Worm (Caenorhabditis elegans) whole organism, L1 larva: ENCODE data around the gene Y50D4B.2.

ENCODE experiments used
- C04F5.9 ChIP-seq: sonication (generic microtip); optimal IDR thresholded peaks from 2 replicates; lab custom pipeline; 2016; ENCODE audit warnings: missing genetic modification characterization, missing compliant biosample characterization
- C34B4.2 ChIP-seq: sonication (generic microtip); optimal IDR thresholded peaks from 2 replicates; lab custom pipeline; 2017; ENCODE audit warnings: mild to moderate bottlenecking, missing genetic modification characterization, missing compliant biosample characterization
- F16B12.6 ChIP-seq: fragments of 150-350 bp; optimal IDR thresholded peaks from 2 replicates; lab custom pipeline; 2014; ENCODE audit warnings: missing biosample characterization, missing genetic modification characterization
- aha-1 ChIP-seq: fragments of 150-350 bp; optimal IDR thresholded peaks from 2 replicates; lab custom pipeline; 2014; ENCODE audit warnings: missing biosample characterization, missing genetic modification characterization
- alr-1 ChIP-seq: fragments of 200-800 bp; sonication (Bioruptor generic); optimal IDR thresholded peaks from 2 replicates; lab custom pipeline; 2018; ENCODE audit warnings: borderline replicate concordance, mild to moderate bottlenecking, missing genetic modification characterization, missing compliant biosample characterization
- ama-1 ChIP-seq: fragments of 150-350 bp; optimal IDR thresholded peaks from 2 replicates; lab custom pipeline; 2014
- blmp-1 ChIP-seq: fragments of 150-350 bp; optimal IDR thresholded peaks from 2 replicates; lab custom pipeline; 2014; ENCODE audit warnings: missing biosample characterization, missing genetic modification characterization
- ceh-8 ChIP-seq: fragments of 200-800 bp; sonication (Bioruptor generic); optimal IDR thresholded peaks from 2 replicates; lab custom pipeline; 2018; ENCODE audit warnings: mild to moderate bottlenecking, missing genetic modification characterization, moderate library complexity, missing compliant biosample characterization
- ceh-82 ChIP-seq, 3 experiments: fragments of 150-350 bp in 1 of 3; sonication (generic microtip) in 2 of 3; optimal IDR thresholded peaks; 2 replicates each; lab custom pipeline; 2014 to 2017; ENCODE audit warnings: missing biosample characterization in 3 of 3, missing genetic modification characterization in 3 of 3
- ceh-90 ChIP-seq: sonication (generic microtip); optimal IDR thresholded peaks from 2 replicates; lab custom pipeline; 2016; ENCODE audit warnings: missing genetic modification characterization, missing compliant biosample characterization
- ces-1 ChIP-seq: fragments of 150-350 bp; optimal IDR thresholded peaks from 2 replicates; lab custom pipeline; 2014; ENCODE audit warnings: missing biosample characterization, missing genetic modification reagents, missing genetic modification characterization
- dpl-1 ChIP-seq, 3 experiments: fragments of 150-350 bp in 2 of 3; sonication (generic microtip) in 1 of 3; optimal IDR thresholded peaks; 2 replicates each; lab custom pipeline; 2014 to 2017; ENCODE audit warnings: missing biosample characterization in 3 of 3, missing genetic modification characterization in 3 of 3, missing genetic modification reagents in 3 of 3
- dsc-1 ChIP-seq: sonication (generic microtip); optimal IDR thresholded peaks from 2 replicates; lab custom pipeline; 2016; ENCODE audit warnings: mild to moderate bottlenecking, missing genetic modification characterization, missing compliant biosample characterization
- egl-13 ChIP-seq: sonication (generic microtip); optimal IDR thresholded peaks from 2 replicates; lab custom pipeline; 2016; ENCODE audit warnings: missing genotype, missing genetic modification reagents, missing genetic modification characterization, missing compliant biosample characterization
- ets-5 ChIP-seq: fragments of 200-800 bp; sonication (Bioruptor generic); IDR thresholded peaks from 2 replicates; pipeline ENCODE4 v1.3.6; 2022; ENCODE audit warnings: missing genetic modification characterization, missing compliant biosample characterization
- grh-1 ChIP-seq: fragments of 200-800 bp; sonication (Bioruptor generic); IDR thresholded peaks from 2 replicates; pipeline ENCODE4 v1.3.6; 2022; ENCODE audit warnings: missing genetic modification reagents, missing genetic modification characterization, missing compliant biosample characterization
- hlh-4 ChIP-seq: sonication (generic microtip); optimal IDR thresholded peaks from 2 replicates; lab custom pipeline; 2016; ENCODE audit warnings: mild to moderate bottlenecking, missing genetic modification characterization, missing compliant biosample characterization
- hpl-2 ChIP-seq: fragments of 150-350 bp; optimal IDR thresholded peaks from 2 replicates; lab custom pipeline; 2014; ENCODE audit warnings: missing biosample characterization, missing genetic modification reagents, missing genetic modification characterization
- isw-1 ChIP-seq: fragments of 200-800 bp; sonication (Bioruptor generic); IDR thresholded peaks from 2 replicates; pipeline ENCODE4 v1.3.6; 2022; ENCODE audit warnings: missing genetic modification characterization, missing compliant biosample characterization
- lin-13 ChIP-seq: fragments of 150-350 bp; optimal IDR thresholded peaks from 2 replicates; lab custom pipeline; 2014; ENCODE audit warnings: missing biosample characterization, missing genetic modification reagents, missing genetic modification characterization
- lin-14 ChIP-seq: fragments of 200-800 bp; sonication (Bioruptor generic); optimal IDR thresholded peaks from 2 replicates; lab custom pipeline; 2018; ENCODE audit warnings: mild to moderate bottlenecking, missing genetic modification characterization, moderate library complexity, missing compliant biosample characterization
- lin-15B ChIP-seq: fragments of 150-350 bp; sonication (generic microtip); optimal IDR thresholded peaks from 3 replicates; lab custom pipeline; 2014; ENCODE audit warnings: missing biosample characterization, missing genetic modification characterization
- lin-35 ChIP-seq, 2 experiments: fragments of 150-350 bp; optimal IDR thresholded peaks; 2 replicates each; lab custom pipeline; 2014; ENCODE audit warnings: missing biosample characterization in 2 of 2, missing genetic modification characterization in 2 of 2, missing genetic modification reagents in 2 of 2
- lin-39 ChIP-seq: fragments of 150-350 bp; optimal IDR thresholded peaks from 2 replicates; lab custom pipeline; 2014; ENCODE audit warnings: missing biosample characterization, missing genetic modification reagents, missing genetic modification characterization
- lir-3 ChIP-seq: sonication (generic microtip); optimal IDR thresholded peaks from 2 replicates; lab custom pipeline; 2016; ENCODE audit warnings: mild to moderate bottlenecking, missing genetic modification characterization, moderate library complexity, missing compliant biosample characterization; ENCODE audit not compliant: poor library complexity
- nhr-19 ChIP-seq: fragments of 200-800 bp; sonication (Bioruptor generic); conservative IDR thresholded peaks from 2 replicates; pipeline ENCODE4 v1.3.6; 2022; ENCODE audit warnings: missing genetic modification characterization, missing compliant biosample characterization
- nhr-20 ChIP-seq: sonication (generic microtip); optimal IDR thresholded peaks from 2 replicates; lab custom pipeline; 2016; ENCODE audit warnings: mild to moderate bottlenecking, missing genetic modification characterization, missing compliant biosample characterization
- nhr-71 ChIP-seq: sonication (generic microtip); optimal IDR thresholded peaks from 2 replicates; lab custom pipeline; 2016; ENCODE audit warnings: mild to moderate bottlenecking, missing genetic modification characterization, moderate library complexity, missing compliant biosample characterization
- nhr-77 ChIP-seq: fragments of 150-350 bp; optimal IDR thresholded peaks from 2 replicates; lab custom pipeline; 2014; ENCODE audit warnings: missing biosample characterization, missing genetic modification characterization
- nhr-84 ChIP-seq: sonication (generic microtip); optimal IDR thresholded peaks from 2 replicates; lab custom pipeline; 2017; ENCODE audit warnings: missing biosample characterization, missing genetic modification characterization
- nhr-85 ChIP-seq: sonication (generic microtip); peaks from one replicate; lab custom pipeline; 2016; ENCODE audit warnings: missing genetic modification characterization, inconsistent platforms, missing compliant biosample characterization
- pax-3 ChIP-seq: fragments of 200-800 bp; sonication (Bioruptor generic); optimal IDR thresholded peaks from 2 replicates; lab custom pipeline; 2018; ENCODE audit warnings: mild to moderate bottlenecking, missing genetic modification characterization, moderate library complexity, missing compliant biosample characterization
- skn-1 ChIP-seq: fragments of 150-350 bp; optimal IDR thresholded peaks from 2 replicates; lab custom pipeline; 2014; ENCODE audit warnings: missing biosample characterization, missing genetic modification characterization
- snpc-4 ChIP-seq: fragments of 150-350 bp; optimal IDR thresholded peaks from 2 replicates; lab custom pipeline; 2014; ENCODE audit warnings: missing biosample characterization, missing genetic modification characterization
- sup-37 ChIP-seq: fragments of 200-800 bp; sonication (Bioruptor generic); optimal IDR thresholded peaks from 2 replicates; lab custom pipeline; 2018; ENCODE audit warnings: mild to moderate bottlenecking, missing genetic modification characterization, missing compliant biosample characterization
- swsn-7 ChIP-seq: sonication (generic microtip); optimal IDR thresholded peaks from 2 replicates; lab custom pipeline; 2016; ENCODE audit warnings: missing genetic modification characterization, missing compliant biosample characterization
- tbx-2 ChIP-seq: sonication (generic microtip); optimal IDR thresholded peaks from 2 replicates; lab custom pipeline; 2016; ENCODE audit warnings: missing genetic modification characterization, missing compliant biosample characterization
- unc-86 ChIP-seq: sonication (generic microtip); optimal IDR thresholded peaks from 2 replicates; lab custom pipeline; 2016; ENCODE audit warnings: missing genetic modification characterization, missing compliant biosample characterization
- vab-15 ChIP-seq: sonication (generic microtip); optimal IDR thresholded peaks from 2 replicates; lab custom pipeline; 2017; ENCODE audit warnings: missing genotype, mild to moderate bottlenecking, missing genetic modification characterization, missing compliant biosample characterization
- xbp-1 ChIP-seq: sonication (generic microtip); optimal IDR thresholded peaks from 2 replicates; lab custom pipeline; 2016; ENCODE audit warnings: missing genetic modification characterization, missing compliant biosample characterization
- ztf-11 ChIP-seq, 2 experiments: sonication (generic microtip); optimal IDR thresholded peaks; 2 replicates each; lab custom pipeline; 2016 to 2017; ENCODE audit warnings: missing genetic modification characterization in 2 of 2, missing biosample characterization in 1 of 2, missing compliant biosample characterization in 1 of 2
- ztf-4 ChIP-seq: fragments of 150-350 bp; optimal IDR thresholded peaks from 2 replicates; lab custom pipeline; 2014; ENCODE audit warnings: missing biosample characterization, missing genetic modification characterization

Y50D4B.2 gene

DNA sequence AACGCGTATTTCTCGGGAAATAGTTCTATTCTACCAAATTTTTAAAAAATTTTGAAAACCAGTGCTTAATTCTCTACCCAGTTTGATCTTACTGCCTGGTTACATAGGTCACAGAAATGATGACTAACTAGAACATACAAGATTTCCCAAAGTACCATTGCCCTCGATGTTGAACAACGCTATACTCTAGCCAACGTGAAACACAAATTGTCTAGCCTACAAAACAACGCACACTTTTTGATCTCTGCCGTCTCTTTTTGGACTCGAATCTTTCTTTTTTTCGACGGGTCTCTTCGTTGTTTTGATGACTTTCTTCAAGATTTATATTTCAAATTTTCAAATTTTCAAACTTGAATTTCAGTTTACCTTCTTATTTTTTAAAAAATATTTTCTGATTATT lies at the start of gene Y50D4B.2:
Y50D4B.2 (plus strand) TSS at position 301 of the 400 bp plus-strand sequence.
- TF ChIP-seq ceh-82 (tag; optimal IDR thresholded peaks at IDR 0.05; lab: Kevin White, UChicago) (no peak), aha-1 (tag; lab: Kevin White, UChicago) (no peak), sup-37 (no peak), nhr-77 (no peak), dpl-1 (GFP tag; optimal IDR thresholded peaks at IDR 0.05; lab: Kevin White, UChicago) (no peak), isw-1 (GFP tag; lab: Robert Waterston, UW) (no peak), lin-35 (GFP tag; optimal IDR thresholded peaks at IDR 0.05; lab: Kevin White, UChicago) (no peak), dsc-1 (no peak), grh-1 (GFP tag; lab: Robert Waterston, UW) (no peak), lin-39 (tag; lab: Kevin White, UChicago) (no peak), ets-5 (GFP tag; lab: Robert Waterston, UW) (no peak), lin-13 (GFP tag; lab: Kevin White, UChicago) (no peak), lin-14 (GFP tag; lab: Kevin White, UChicago) (no peak)

- no peak for TF ChIP-seq nhr-19 (GFP tag; lab: Robert Waterston, UW)
- no peak for TF ChIP-seq swsn-7 (tag; lab: Kevin White, UChicago)
- TF ChIP-seq nhr-85 (tag; lab: Kevin White, UChicago): no peak
- TF ChIP-seq lin-39 (tag; lab: Kevin White, UChicago): no peak
Measured at ce11 chrV:1051651-1052050, 48.7 kb upstream of the Y50D4B.2 start.

- no peak for TF ChIP-seq pax-3 (tag; lab: Kevin White, UChicago)
- TF ChIP-seq nhr-84 (tag; lab: Kevin White, UChicago): no peak
- no peak for TF ChIP-seq isw-1 (GFP tag; lab: Robert Waterston, UW)
- TF ChIP-seq skn-1: no peak
- no peak for TF ChIP-seq hlh-4 (tag; lab: Kevin White, UChicago)
- TF ChIP-seq sup-37: no peak
- no peak for TF ChIP-seq swsn-7 (tag; lab: Kevin White, UChicago)
- no peak for TF ChIP-seq unc-86 (tag; lab: Kevin White, UChicago)
- no peak for TF ChIP-seq ceh-82 (tag; optimal IDR thresholded peaks at IDR 0.05; lab: Kevin White, UChicago)
- TF ChIP-seq ztf-4 (tag; lab: Kevin White, UChicago): no peak
- no peak for TF ChIP-seq nhr-19 (GFP tag; lab: Robert Waterston, UW)
- TF ChIP-seq F16B12.6 (tag; lab: Kevin White, UChicago): no peak
- TF ChIP-seq ama-1 (lab: Kevin White, UChicago): no peak
- no peak for TF ChIP-seq alr-1 (tag; lab: Kevin White, UChicago)
- TF ChIP-seq egl-13 (tag; lab: Kevin White, UChicago): no peak
- no peak for TF ChIP-seq grh-1 (GFP tag; lab: Robert Waterston, UW)
- no peak for TF ChIP-seq lin-39 (tag; lab: Kevin White, UChicago)
- TF ChIP-seq xbp-1 (tag; lab: Kevin White, UChicago): no peak
Measured at ce11 chrV:1052559-1053064, 47.8 kb upstream of the Y50D4B.2 start, which contains the start of gene K10C9.4. Gene K10C9.4 (minus strand): TSS chrV:1053014.

- TF ChIP-seq lir-3 (tag; lab: Kevin White, UChicago): no peak
- TF ChIP-seq nhr-85 (tag; lab: Kevin White, UChicago): no peak
- TF ChIP-seq ceh-8 (GFP tag; lab: Kevin White, UChicago): no peak
- TF ChIP-seq nhr-20 (tag; lab: Kevin White, UChicago): no peak
- TF ChIP-seq hpl-2 (GFP tag; lab: Kevin White, UChicago): no peak
- no peak for TF ChIP-seq pax-3 (tag; lab: Kevin White, UChicago)
- no peak for TF ChIP-seq blmp-1 (tag; lab: Kevin White, UChicago)
- no peak for TF ChIP-seq lin-15B
- TF ChIP-seq nhr-71: no peak
- TF ChIP-seq ces-1 (GFP tag; lab: Kevin White, UChicago): no peak
- TF ChIP-seq snpc-4: no peak
- TF ChIP-seq vab-15 (tag; lab: Kevin White, UChicago): no peak
- TF ChIP-seq C34B4.2 (tag; lab: Kevin White, UChicago): no peak
- TF ChIP-seq tbx-2: no peak
- no peak for TF ChIP-seq ceh-90
- no peak for TF ChIP-seq ztf-11 (tag; optimal IDR thresholded peaks at IDR 0.05; lab: Kevin White, UChicago)
- TF ChIP-seq C04F5.9 (tag; lab: Kevin White, UChicago): no peak
- no peak for TF ChIP-seq dsc-1
Measured at ce11 chrV:1053385-1053784, 47.0 kb upstream of the Y50D4B.2 start.
